Fruit fly (Drosophila melanogaster): Measurements from ENCODE around the gene Ranbp21.

Gene Ranbp21

dm6 chrX:19597684-19598363, 54.2 kb downstream of the Ranbp21 start, which contains the start of gene RpS10b (continued):
- TF ChIP-seq gt (GFP tag; IDR thresholded peaks at IDR 0.05) (0 out of 2 replicates have a peak, but pooled peaks have one; percentile 32), tap (tag; optimal IDR thresholded peaks at IDR 0.05) (peak; percentile 60), CG11398 (GFP tag; optimal IDR thresholded peaks at IDR 0.05) (peak; percentile 92), CG12391 (tag; optimal IDR thresholded peaks at IDR 0.05) (peak; percentile 87), CG30431 (GFP tag; optimal IDR thresholded peaks at IDR 0.05) (peak; percentile 87), Bteb2 (GFP tag; optimal IDR thresholded peaks at IDR 0.05) (peak; percentile 85), Vsx1 (GFP tag; optimal IDR thresholded peaks at IDR 0.05) (peak; percentile 93), CG2199 (GFP tag; IDR thresholded peaks at IDR 0.05) (0 out of 3 replicates have a peak, but pooled peaks have one; percentile 51), lbe (GFP tag; optimal IDR thresholded peaks at IDR 0.05) (peak; percentile 71), sr (GFP tag; IDR thresholded peaks at IDR 0.05) (peak; percentile 88), luna (GFP tag; optimal IDR thresholded peaks at IDR 0.05) (peak; percentile 47), MBD-R2 (GFP tag; IDR thresholded peaks at IDR 0.05) (peak; percentile 42; the same call in 1 of the 2 replicates), hkb (optimal IDR thresholded peaks at IDR 0.05) (peak; percentile 49), hkb (GFP tag; IDR thresholded peaks at IDR 0.05) (peak; percentile 78), CG6854 (GFP tag; optimal IDR thresholded peaks at IDR 0.05) (peak; percentile 92), hb (GFP tag; IDR thresholded peaks at IDR 0.05; ENCODE audit: partially characterized antibody) (peak; percentile 93), Side (GFP tag; optimal IDR thresholded peaks at IDR 0.05) (peak; percentile 78), wek (GFP tag; optimal IDR thresholded peaks at IDR 0.05) (peak; percentile 94), row (GFP tag; IDR thresholded peaks at IDR 0.05) (peak; percentile 55), lab (GFP tag; optimal IDR thresholded peaks at IDR 0.05) (peak; percentile 96), CG6689 (GFP tag; IDR thresholded peaks at IDR 0.05) (peak; percentile 70), CG6683 (GFP tag; optimal IDR thresholded peaks at IDR 0.05) (peak; percentile 84), Hey (tag; optimal IDR thresholded peaks at IDR 0.05) (peak; percentile 91), Hr51 (GFP tag; optimal IDR thresholded peaks at IDR 0.05) (peak; percentile 78), Hr78 (GFP tag; optimal IDR thresholded peaks at IDR 0.05) (peak in 1 of 2 experiments; percentile 50), CG17568 (GFP tag; optimal IDR thresholded peaks at IDR 0.05) (peak; percentile 94), CG13624 (GFP tag; optimal IDR thresholded peaks at IDR 0.05) (peak; percentile 90), da (GFP tag; optimal IDR thresholded peaks at IDR 0.05) (peak; percentile 93), CG18262 (tag; optimal IDR thresholded peaks at IDR 0.05) (peak; percentile 82), Blimp-1 (GFP tag; optimal IDR thresholded peaks at IDR 0.05) (peak; percentile 57), Adf1 (GFP tag; IDR thresholded peaks at IDR 0.05) (peak; percentile 32; the same call in 1 of the 2 replicates), CG34224 (GFP tag; IDR thresholded peaks at IDR 0.05; ENCODE audit: partially characterized antibody) (peak; percentile 88), CG18476 (GFP tag; optimal IDR thresholded peaks at IDR 0.05) (peak; percentile 70), salm (tag; optimal IDR thresholded peaks at IDR 0.05) (peak; percentile 83), chif (GFP tag; optimal IDR thresholded peaks at IDR 0.05) (peak; percentile 63 to 89), CG30403 (GFP tag; optimal IDR thresholded peaks at IDR 0.05) (peak; percentile 75), ara (GFP tag; IDR thresholded peaks at IDR 0.05) (peak; percentile 47), CG15696 (tag; optimal IDR thresholded peaks at IDR 0.05) (peak; percentile 32), CG16813 (GFP tag; IDR thresholded peaks at IDR 0.05; ENCODE audit: partially characterized antibody) (peak; percentile 98), CG6254 (GFP tag; optimal IDR thresholded peaks at IDR 0.05) (peak; percentile 90), CG10543 (GFP tag; optimal IDR thresholded peaks at IDR 0.05) (peak; percentile 98), CG18011 (GFP tag; optimal IDR thresholded peaks at IDR 0.05) (peak; percentile 84), pnt (GFP tag; optimal IDR thresholded peaks at IDR 0.05) (no peak), Dbx (GFP tag; IDR thresholded peaks at IDR 0.05) (peak; percentile 81), Doc2 (GFP tag; IDR thresholded peaks at IDR 0.05) (no peak), mirr (GFP tag; optimal IDR thresholded peaks at IDR 0.05) (peak; percentile 95), CG9876 (GFP tag; optimal IDR thresholded peaks at IDR 0.05) (peak; percentile 89), Deaf1 (tag; optimal IDR thresholded peaks at IDR 0.05) (peak; percentile 47)

Data from whole organism, embryonic.